Fruit fly (Drosophila melanogaster): ENCODE measurements around the gene Nepl18.

DNA sequence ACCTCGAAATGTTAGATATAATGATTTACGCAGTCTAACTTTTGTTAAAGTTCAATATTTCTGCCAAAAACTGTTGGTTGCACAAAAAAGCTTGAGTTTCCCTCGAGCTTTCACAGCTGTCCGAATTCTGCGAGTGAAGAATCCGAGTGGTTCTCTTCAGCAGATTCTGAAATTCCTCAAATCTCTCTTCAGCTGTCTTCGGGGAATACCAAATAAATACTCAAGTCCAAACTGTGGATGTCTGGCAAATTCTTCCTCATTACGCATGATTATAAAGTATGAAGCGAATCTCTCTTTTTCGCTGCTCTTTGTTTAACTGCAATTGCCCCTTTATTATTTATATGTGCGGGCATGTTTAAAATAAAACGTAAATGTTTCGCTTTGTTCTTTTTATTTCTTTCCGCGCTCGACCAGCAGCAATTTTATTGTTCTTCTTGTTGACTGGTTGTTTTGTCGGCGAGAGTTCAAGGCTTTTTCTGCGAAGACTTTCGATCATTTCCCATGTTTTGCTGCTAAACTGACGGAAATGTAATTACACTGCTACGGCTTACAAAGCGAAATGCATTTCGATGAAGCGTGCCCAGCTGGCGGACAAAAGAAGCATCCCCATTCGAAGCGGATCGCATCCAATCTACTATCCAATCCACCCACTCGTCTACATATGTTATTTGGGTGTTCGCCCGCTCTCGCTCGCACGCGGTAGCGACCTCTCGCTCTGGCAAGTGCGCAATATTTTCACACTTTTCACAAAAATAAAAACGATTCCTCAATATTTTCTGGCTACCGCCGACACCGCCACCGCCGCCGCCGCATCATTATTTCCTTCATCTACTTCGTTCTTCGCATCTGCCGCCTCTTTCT lies 38.7 kb downstream of the Nepl18 start:
- TF ChIP-seq psq (optimal IDR thresholded peaks at IDR 0.05) (no peak), CG8478 (optimal IDR thresholded peaks at IDR 0.05) (no peak)

Data from whole organism.